Fruit fly (Drosophila melanogaster) whole organism, prepupa: ENCODE results near the gene Cyp9f2.
A peak's percentile ranks its signal among the peaks of the same experiment; 100 is the strongest.

Experiments used
- CG10631 ChIP-seq: fragments of 200-800 bp; sonication (Bioruptor generic); optimal IDR thresholded peaks from 2 replicates; lab custom pipeline; 2016; ENCODE audit warnings: missing biosample characterization, missing genetic modification characterization
- CG10669 ChIP-seq: fragments of 200-800 bp; sonication (Bioruptor generic); optimal IDR thresholded peaks from 3 replicates; lab custom pipeline; 2018; ENCODE audit warnings: missing biosample characterization, mild to moderate bottlenecking, missing genetic modification characterization, moderate library complexity
- CG11294 ChIP-seq: fragments of 200-800 bp; sonication (Bioruptor generic); IDR thresholded peaks from 2 replicates; pipeline ENCODE4 v1.3.6; 2022; ENCODE audit warnings: missing biosample characterization, missing genetic modification characterization
- CG11762 ChIP-seq: fragments of 200-800 bp; sonication (Bioruptor generic); optimal IDR thresholded peaks from 3 replicates; lab custom pipeline; 2016; ENCODE audit warnings: missing biosample characterization, missing genetic modification characterization; ENCODE audit not compliant: insufficient read depth
- CG11902 ChIP-seq: fragments of 200-800 bp; sonication (Bioruptor generic); optimal IDR thresholded peaks from 3 replicates; lab custom pipeline; 2016; ENCODE audit warnings: missing biosample characterization, missing genetic modification characterization
- CG16779 ChIP-seq: fragments of 200-800 bp; sonication (Bioruptor generic); optimal IDR thresholded peaks from 3 replicates; lab custom pipeline; 2017; ENCODE audit warnings: missing biosample characterization, mild to moderate bottlenecking, missing genetic modification characterization
- CG3032 ChIP-seq: fragments of 200-800 bp; optimal IDR thresholded peaks from 2 replicates; lab custom pipeline; 2019; ENCODE audit warnings: missing biosample characterization, mild to moderate bottlenecking, missing genetic modification characterization, moderate library complexity
- CG31627 ChIP-seq: fragments of 200-800 bp; sonication (Bioruptor generic); optimal IDR thresholded peaks from 3 replicates; lab custom pipeline; 2016; ENCODE audit warnings: missing biosample characterization, missing genetic modification characterization
- CG34406 ChIP-seq: fragments of 200-800 bp; sonication (Bioruptor generic); optimal IDR thresholded peaks from 3 replicates; lab custom pipeline; 2016; ENCODE audit warnings: missing biosample characterization, missing genetic modification characterization
- CG3919 ChIP-seq: fragments of 200-800 bp; sonication (Bioruptor generic); optimal IDR thresholded peaks from 3 replicates; lab custom pipeline; 2016; ENCODE audit warnings: missing biosample characterization, missing genetic modification characterization
- CG4318 ChIP-seq: fragments of 200-800 bp; sonication (Bioruptor generic); optimal IDR thresholded peaks from 3 replicates; lab custom pipeline; 2017; ENCODE audit warnings: missing biosample characterization, mild to moderate bottlenecking, missing genetic modification characterization
- CG6163 ChIP-seq: fragments of 200-800 bp; sonication (Bioruptor generic); IDR thresholded peaks from 3 replicates; pipeline ENCODE4 v1.3.6; 2022; ENCODE audit warnings: missing biosample characterization, missing genetic modification characterization
- CG6276 ChIP-seq: fragments of 200-800 bp; sonication (Bioruptor generic); optimal IDR thresholded peaks from 2 replicates; lab custom pipeline; 2017; ENCODE audit warnings: missing biosample characterization, mild to moderate bottlenecking, missing genetic modification characterization
- CG6808 ChIP-seq: fragments of 200-800 bp; sonication (Bioruptor generic); optimal IDR thresholded peaks from 3 replicates; lab custom pipeline; 2017; ENCODE audit warnings: missing biosample characterization, missing genetic modification characterization, mild to moderate bottlenecking, moderate library complexity, missing genetic modification reagents
- CG6854 ChIP-seq: fragments of 200-800 bp; sonication (Bioruptor generic); optimal IDR thresholded peaks from 2 replicates; lab custom pipeline; 2017; ENCODE audit warnings: missing biosample characterization, mild to moderate bottlenecking, missing genetic modification characterization
- CG7368 ChIP-seq: fragments of 200-800 bp; sonication (Bioruptor generic); optimal IDR thresholded peaks from 3 replicates; lab custom pipeline; 2016; ENCODE audit warnings: missing biosample characterization, missing genetic modification characterization
- CG8119 ChIP-seq: fragments of 200-800 bp; sonication (Bioruptor generic); IDR thresholded peaks from 3 replicates; pipeline ENCODE4 v1.3.6; 2022; ENCODE audit warnings: missing biosample characterization, missing genetic modification characterization
- CG8319 ChIP-seq: fragments of 200-800 bp; sonication (Bioruptor generic); optimal IDR thresholded peaks from 3 replicates; lab custom pipeline; 2016; ENCODE audit warnings: missing biosample characterization, missing genetic modification characterization
- CG8632 ChIP-seq: fragments of 200-800 bp; sonication (Bioruptor generic); optimal IDR thresholded peaks from 3 replicates; lab custom pipeline; 2016; ENCODE audit warnings: missing biosample characterization, missing genetic modification characterization
- Eip75B ChIP-seq: fragments of 200-800 bp; sonication (Bioruptor generic); optimal IDR thresholded peaks from 3 replicates; lab custom pipeline; 2016; ENCODE audit warnings: missing biosample characterization, missing genetic modification characterization
- Eip78C ChIP-seq: fragments of 200-800 bp; sonication (Bioruptor generic); peaks from one replicate; lab custom pipeline; 2016; ENCODE audit warnings: missing biosample characterization, missing genetic modification characterization
- Eip93F ChIP-seq: fragments of 200-800 bp; sonication (Bioruptor generic); optimal IDR thresholded peaks from 2 replicates; lab custom pipeline; 2016; ENCODE audit warnings: missing biosample characterization, mild to moderate bottlenecking, missing genetic modification characterization
- Ets21C ChIP-seq: fragments of 200-800 bp; sonication (Bioruptor generic); optimal IDR thresholded peaks from 3 replicates; lab custom pipeline; 2016; ENCODE audit warnings: missing biosample characterization, missing genetic modification characterization
- Ets96B ChIP-seq: fragments of 200-800 bp; optimal IDR thresholded peaks from 2 replicates; lab custom pipeline; 2019; ENCODE audit warnings: missing biosample characterization, mild to moderate bottlenecking, missing genetic modification characterization, moderate library complexity
- Gug ChIP-seq: fragments of 200-800 bp; sonication (Bioruptor generic); IDR thresholded peaks from 2 replicates; pipeline ENCODE4 v1.3.6; 2022; ENCODE audit warnings: missing biosample characterization, missing genetic modification characterization
- Hr38 ChIP-seq: sonication (Bioruptor generic); optimal IDR thresholded peaks from 2 replicates; lab custom pipeline; 2016; ENCODE audit warnings: missing biosample characterization, missing genetic modification characterization
- Hr39 ChIP-seq: fragments of 200-800 bp; sonication (Bioruptor generic); optimal IDR thresholded peaks from 2 replicates; lab custom pipeline; 2016; ENCODE audit warnings: missing biosample characterization, missing genetic modification characterization
- Lpt ChIP-seq: fragments of 200-800 bp; sonication (Bioruptor generic); optimal IDR thresholded peaks from 3 replicates; lab custom pipeline; 2016; ENCODE audit warnings: missing biosample characterization, missing genetic modification characterization
- Met ChIP-seq: fragments of 200-800 bp; sonication (Bioruptor generic); optimal IDR thresholded peaks from 3 replicates; lab custom pipeline; 2016; ENCODE audit warnings: missing biosample characterization, missing genetic modification characterization
- OdsH ChIP-seq: fragments of 200-800 bp; sonication (Bioruptor generic); optimal IDR thresholded peaks from 3 replicates; lab custom pipeline; 2016; ENCODE audit warnings: missing biosample characterization, missing genetic modification characterization
- Smox ChIP-seq: fragments of 200-800 bp; sonication (Bioruptor generic); optimal IDR thresholded peaks from 3 replicates; lab custom pipeline; 2016; ENCODE audit warnings: missing biosample characterization, missing genetic modification characterization
- Sox14 ChIP-seq: fragments of 200-800 bp; sonication (Bioruptor generic); optimal IDR thresholded peaks from 3 replicates; lab custom pipeline; 2016; ENCODE audit warnings: missing biosample characterization, missing genetic modification characterization
- Sox15 ChIP-seq: fragments of 200-800 bp; sonication (Bioruptor generic); optimal IDR thresholded peaks from 3 replicates; lab custom pipeline; 2016; ENCODE audit warnings: missing biosample characterization, missing genetic modification characterization
- acj6 ChIP-seq: fragments of 200-800 bp; sonication (Bioruptor generic); optimal IDR thresholded peaks from 3 replicates; lab custom pipeline; 2016; ENCODE audit warnings: missing biosample characterization, missing genetic modification characterization
- dac ChIP-seq: fragments of 200-800 bp; sonication (Bioruptor generic); optimal IDR thresholded peaks from 2 replicates; lab custom pipeline; 2017; ENCODE audit warnings: missing biosample characterization, mild to moderate bottlenecking, missing genetic modification characterization
- dsx ChIP-seq: fragments of 200-800 bp; optimal IDR thresholded peaks from 3 replicates; lab custom pipeline; 2019; ENCODE audit warnings: missing biosample characterization, mild to moderate bottlenecking, missing genetic modification characterization, moderate library complexity; ENCODE audit not compliant: poor library complexity, severe bottlenecking
- eg ChIP-seq: fragments of 200-800 bp; sonication (Bioruptor generic); IDR thresholded peaks from 3 replicates; pipeline ENCODE4 v1.3.6; 2022; ENCODE audit warnings: missing biosample characterization, missing genetic modification characterization
- esn ChIP-seq: fragments of 200-800 bp; sonication (Bioruptor generic); optimal IDR thresholded peaks from 2 replicates; lab custom pipeline; 2016; ENCODE audit warnings: missing biosample characterization, mild to moderate bottlenecking, missing genetic modification characterization, moderate library complexity
- fd59A ChIP-seq: fragments of 200-800 bp; sonication (Bioruptor generic); optimal IDR thresholded peaks from 2 replicates; lab custom pipeline; 2017; ENCODE audit warnings: missing biosample characterization, mild to moderate bottlenecking, missing genetic modification characterization, missing genetic modification reagents
- fd85E ChIP-seq: fragments of 200-800 bp; sonication (Bioruptor generic); optimal IDR thresholded peaks from 3 replicates; lab custom pipeline; 2016; ENCODE audit warnings: missing biosample characterization, missing genetic modification characterization
- fkh ChIP-seq: fragments of 200-800 bp; sonication (Bioruptor generic); optimal IDR thresholded peaks from 3 replicates; lab custom pipeline; 2017; ENCODE audit warnings: missing biosample characterization, mild to moderate bottlenecking, missing genetic modification characterization, moderate library complexity
- net ChIP-seq: fragments of 200-800 bp; sonication (Bioruptor generic); optimal IDR thresholded peaks from 3 replicates; lab custom pipeline; 2016; ENCODE audit warnings: missing biosample characterization, missing genetic modification characterization
- pdm3 ChIP-seq: fragments of 200-800 bp; sonication (Bioruptor generic); optimal IDR thresholded peaks from 3 replicates; lab custom pipeline; 2016; ENCODE audit warnings: missing biosample characterization, missing genetic modification characterization
- salr ChIP-seq, 2 experiments: fragments of 200-800 bp; sonication (Bioruptor generic); optimal IDR thresholded peaks; 3 replicates each; lab custom pipeline; 2016 to 2018; ENCODE audit warnings: missing biosample characterization in 2 of 2, missing genetic modification characterization in 2 of 2, mild to moderate bottlenecking in 1 of 2
- spab ChIP-seq: fragments of 200-800 bp; sonication (Bioruptor generic); optimal IDR thresholded peaks from 2 replicates; lab custom pipeline; 2017; ENCODE audit warnings: missing biosample characterization, mild to moderate bottlenecking, missing genetic modification characterization, missing genetic modification reagents
- ss ChIP-seq, 2 experiments: fragments of 200-800 bp; sonication (Bioruptor generic); optimal IDR thresholded peaks; 2 replicates in 1 of 2; 3 replicates in 1 of 2; lab custom pipeline; 2017 to 2018; ENCODE audit warnings: mild to moderate bottlenecking in 2 of 2, missing biosample characterization in 2 of 2, missing genetic modification characterization in 2 of 2, moderate library complexity in 1 of 2
- svp ChIP-seq: fragments of 200-800 bp; sonication (Bioruptor generic); peaks from one replicate; lab custom pipeline; 2016; ENCODE audit warnings: missing biosample characterization, missing genetic modification characterization
- topi ChIP-seq: fragments of 200-800 bp; sonication (Bioruptor generic); optimal IDR thresholded peaks from 3 replicates; lab custom pipeline; 2016; ENCODE audit warnings: missing biosample characterization, missing genetic modification characterization

Cyp9f2 gene

DNA sequence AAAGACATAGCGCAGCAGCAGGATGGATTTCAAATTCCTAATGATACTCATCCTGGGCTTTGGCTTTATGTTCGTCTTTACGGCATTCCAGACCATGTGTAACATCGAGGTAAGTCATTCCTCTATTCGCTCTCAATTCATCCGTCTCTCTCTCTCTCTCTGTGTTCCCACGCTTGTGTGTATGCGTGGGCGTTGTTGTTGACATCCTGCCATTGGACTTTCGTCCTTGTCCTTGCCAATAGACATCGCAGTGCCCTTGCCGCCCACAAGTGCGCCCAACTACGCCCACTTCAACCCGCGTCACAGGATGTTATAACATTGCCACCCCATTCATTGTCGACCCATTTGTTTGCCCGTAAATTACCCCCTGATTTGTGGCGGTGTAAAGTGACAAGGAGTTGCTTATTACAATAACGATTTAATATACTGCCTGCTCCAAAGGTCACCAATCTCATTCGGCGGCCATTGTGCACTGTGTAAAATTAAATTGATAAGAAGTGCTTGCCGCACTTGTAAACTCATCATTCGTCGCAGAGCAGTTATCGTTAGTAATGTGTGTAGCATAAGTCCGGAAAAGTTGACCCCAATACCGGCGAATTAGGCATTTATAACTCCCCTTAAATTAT lies 43.9 kb upstream of the Cyp9f2 start (continued):
- TF ChIP-seq CG34406 (no peak), fd59A (no peak), eg (GFP tag; lab: Robert Waterston, UW) (no peak), Gug (GFP tag; lab: Robert Waterston, UW) (no peak), CG31627 (no peak), ss (GFP tag; optimal IDR thresholded peaks at IDR 0.05; lab: Kevin White, UChicago) (peak in 1 of 2 experiments; percentile 44), CG10631 (GFP tag; lab: Kevin White, UChicago) (no peak), CG4318 (GFP tag; lab: Kevin White, UChicago) (no peak), Hr38 (GFP tag; lab: Kevin White, UChicago) (no peak), salr (GFP tag; optimal IDR thresholded peaks at IDR 0.05; lab: Kevin White, UChicago) (no peak), CG3919 (GFP tag; lab: Kevin White, UChicago) (peak; percentile 21), CG8119 (GFP tag; lab: Robert Waterston, UW) (no peak), Hr39 (no peak), svp (GFP tag; lab: Kevin White, UChicago) (peak; percentile 94), CG11294 (no peak), Sox14 (peak; percentile 21), CG11902 (no peak), CG10669 (GFP tag; lab: Kevin White, UChicago) (peak; percentile 20), net (GFP tag; lab: Kevin White, UChicago) (peak; percentile 8), dac (GFP tag; lab: Kevin White, UChicago) (no peak), fd85E (GFP tag; lab: Kevin White, UChicago) (no peak), CG16779 (tag; lab: Kevin White, UChicago) (no peak), Smox (GFP tag; lab: Kevin White, UChicago) (no peak), CG11762 (GFP tag; lab: Kevin White, UChicago) (no peak), Met (no peak)

DNA sequence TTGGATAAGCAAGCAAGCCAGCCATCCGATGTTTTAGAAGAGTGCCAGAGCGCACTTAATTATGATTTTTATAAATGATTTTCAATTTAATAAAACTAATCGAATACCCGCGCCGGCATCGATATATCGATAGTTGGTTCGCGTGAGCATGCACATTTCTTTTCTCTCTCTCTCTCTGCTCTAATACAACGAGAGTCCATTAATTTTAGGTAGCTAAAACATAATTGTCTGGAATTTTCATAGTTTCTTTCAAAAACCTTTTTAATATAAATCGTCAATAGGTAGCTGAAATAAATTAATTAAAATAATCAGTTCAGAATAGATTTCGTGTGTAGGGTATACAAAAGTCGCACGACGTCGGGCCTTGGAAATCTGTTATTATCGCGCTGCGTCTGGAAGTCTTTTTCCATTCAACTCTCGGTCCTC lies 43.1 kb upstream of the Cyp9f2 start, which contains the start of gene CG18549:
Gene CG18549, plus strand, starts transcription at position 408 of the 426 bp plus-strand sequence.
- TF ChIP-seq CG31627 (peak; percentile 100), Smox (GFP tag; lab: Kevin White, UChicago) (peak; percentile 100), dsx (GFP tag; lab: Kevin White, UChicago) (peak; percentile 100), pdm3 (GFP tag; lab: Kevin White, UChicago) (peak; percentile 100), CG6163 (GFP tag; lab: Robert Waterston, UW) (peak; percentile 100), topi (peak; percentile 100), CG8632 (peak; percentile 100), Ets96B (tag; lab: Kevin White, UChicago) (peak; percentile 100), Sox15 (GFP tag; lab: Kevin White, UChicago) (peak; percentile 99), Sox14 (peak; percentile 100), CG4318 (GFP tag; lab: Kevin White, UChicago) (peak; percentile 100), eg (GFP tag; lab: Robert Waterston, UW) (peak; percentile 100), CG7368 (GFP tag; lab: Kevin White, UChicago) (peak; percentile 100), Hr39 (peak; percentile 100), Eip93F (GFP tag; lab: Kevin White, UChicago) (peak; percentile 100), CG8319 (GFP tag; lab: Kevin White, UChicago) (peak; percentile 99), OdsH (GFP tag; lab: Kevin White, UChicago) (peak; percentile 100), Eip78C (GFP tag; lab: Kevin White, UChicago) (peak; percentile 100), Gug (GFP tag; lab: Robert Waterston, UW) (peak; percentile 100), CG10669 (GFP tag; lab: Kevin White, UChicago) (peak; percentile 100), spab (GFP tag; lab: Kevin White, UChicago) (peak; percentile 100), dac (GFP tag; lab: Kevin White, UChicago) (peak; percentile 100), Lpt (GFP tag; lab: Kevin White, UChicago) (peak; percentile 100), fkh (GFP tag; lab: Kevin White, UChicago) (peak; percentile 94), CG6276 (GFP tag; lab: Kevin White, UChicago) (peak; percentile 100), net (GFP tag; lab: Kevin White, UChicago) (peak; percentile 100), salr (GFP tag; optimal IDR thresholded peaks at IDR 0.05; lab: Kevin White, UChicago) (peak; percentile 99 to 100), CG3919 (GFP tag; lab: Kevin White, UChicago) (peak; percentile 100), CG3032 (tag; lab: Kevin White, UChicago) (peak; percentile 100), CG6808 (GFP tag; lab: Kevin White, UChicago) (peak; percentile 99), esn (GFP tag; lab: Kevin White, UChicago) (peak; percentile 100), Ets21C (peak; percentile 99), Eip75B (GFP tag; lab: Kevin White, UChicago) (peak; percentile 100), acj6 (peak; percentile 100), CG16779 (tag; lab: Kevin White, UChicago) (peak; percentile 99), CG6854 (GFP tag; lab: Kevin White, UChicago) (peak; percentile 100)
